ENCODE assay signal across 7 worm cellular contexts in the genomic region with DNA sequence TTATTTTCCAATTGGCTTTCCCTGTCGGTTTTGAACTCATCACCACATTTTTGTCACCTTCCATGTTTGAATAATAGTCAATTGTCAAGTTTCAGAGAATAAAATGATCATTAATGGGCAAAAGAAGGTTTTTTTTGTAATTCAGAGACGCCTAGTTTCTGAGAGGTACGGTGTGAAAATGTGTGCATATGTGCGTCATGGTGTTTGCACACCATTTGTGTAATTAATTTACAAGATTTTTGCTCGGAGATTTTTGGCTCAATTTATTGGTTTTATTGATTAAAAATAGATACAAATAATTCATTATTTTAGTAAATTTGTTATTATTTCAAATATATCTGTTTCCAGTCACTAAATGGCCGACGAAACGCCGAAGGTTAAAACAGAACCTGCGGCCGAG.
TF ChIP-seq lines count a peak whose summit lies in the region.

A gene (minus strand): TSS at position 184 of the 400 bp plus-strand sequence.
A gene (plus strand): TSS at position 347 of the 400 bp plus-strand sequence.

TF ChIP-seq in whole organism, L1 larva, 84 proteins besides CTCF, POLR2A, EP300 and RAD21 (continues in another document):
- TF ChIP-seq nhr-84 (tag; optimal IDR thresholded peaks at IDR 0.05; lab: Kevin White, UChicago), result no peak
- no peak for TF ChIP-seq unc-86 (tag; optimal IDR thresholded peaks at IDR 0.05; lab: Kevin White, UChicago)
- TF ChIP-seq zip-4 (GFP tag; optimal IDR thresholded peaks at IDR 0.05; lab: Kevin White, UChicago), result no peak
- peak; percentile 8 for TF ChIP-seq nhr-85 (tag; lab: Kevin White, UChicago)
- TF ChIP-seq nhr-19 (GFP tag; conservative IDR thresholded peaks at IDR 0.05; lab: Robert Waterston, UW), result no peak
- no peak for TF ChIP-seq irx-1 (tag; optimal IDR thresholded peaks at IDR 0.05; lab: Kevin White, UChicago)
- TF ChIP-seq ama-1 (optimal IDR thresholded peaks at IDR 0.05; lab: Kevin White, UChicago), result no peak
- no peak for TF ChIP-seq aha-1 (tag; optimal IDR thresholded peaks at IDR 0.05; lab: Kevin White, UChicago)
- no peak for TF ChIP-seq ceh-63 (GFP tag; optimal IDR thresholded peaks at IDR 0.05; lab: Kevin White, UChicago)
- TF ChIP-seq fkh-10 (GFP tag; optimal IDR thresholded peaks at IDR 0.05; lab: Kevin White, UChicago), result no peak
- TF ChIP-seq vab-15 (tag; optimal IDR thresholded peaks at IDR 0.05; lab: Kevin White, UChicago), result peak; percentile 14
- TF ChIP-seq nhr-11 (tag; optimal IDR thresholded peaks at IDR 0.05; lab: Kevin White, UChicago), result no peak
- peak; percentile 14 for TF ChIP-seq swsn-7 (tag; optimal IDR thresholded peaks at IDR 0.05; lab: Kevin White, UChicago)

TF ChIP-seq in whole organism, L2 larva, 48 proteins besides CTCF, POLR2A, EP300 and RAD21:
- TF ChIP-seq Y55F3AM.14 (GFP tag; optimal IDR thresholded peaks at IDR 0.05; lab: Kevin White, UChicago) (no peak), C34F6.9 (tag; optimal IDR thresholded peaks at IDR 0.05; lab: Kevin White, UChicago) (peak; percentile 67), lsy-2 (tag; optimal IDR thresholded peaks at IDR 0.05; lab: Kevin White, UChicago) (peak; percentile 55 to 94), ZK546.5 (tag; optimal IDR thresholded peaks at IDR 0.05; lab: Kevin White, UChicago) (no peak), unc-55 (GFP tag; optimal IDR thresholded peaks at IDR 0.05; lab: Kevin White, UChicago) (peak; percentile 68), nhr-129 (tag; optimal IDR thresholded peaks at IDR 0.05; lab: Kevin White, UChicago) (peak; percentile 18), ztf-1 (GFP tag; conservative IDR thresholded peaks at IDR 0.05; lab: Robert Waterston, UW) (no peak), nhr-21 (tag; optimal IDR thresholded peaks at IDR 0.05; lab: Kevin White, UChicago) (no peak)

TF ChIP-seq in whole organism, L3 larva, 47 proteins besides CTCF, POLR2A, EP300 and RAD21:
- TF ChIP-seq nfya-1 (tag; optimal IDR thresholded peaks at IDR 0.05; lab: Kevin White, UChicago; ENCODE audit: insufficient read depth) (peak; percentile 66), nhr-77 (tag; optimal IDR thresholded peaks at IDR 0.05; lab: Kevin White, UChicago) (no peak), snpc-4 (tag; optimal IDR thresholded peaks at IDR 0.05; lab: Kevin White, UChicago) (no peak), elt-3 (tag; optimal IDR thresholded peaks at IDR 0.05; lab: Kevin White, UChicago) (no peak), fos-1 (tag; optimal IDR thresholded peaks at IDR 0.05; lab: Kevin White, UChicago) (no peak), nhr-67 (tag; optimal IDR thresholded peaks at IDR 0.05; lab: Kevin White, UChicago) (no peak), ceh-9 (tag; optimal IDR thresholded peaks at IDR 0.05; lab: Kevin White, UChicago) (no peak), hmg-11 (tag; optimal IDR thresholded peaks at IDR 0.05; lab: Kevin White, UChicago) (no peak), ceh-28 (tag; optimal IDR thresholded peaks at IDR 0.05; lab: Kevin White, UChicago) (no peak), lsy-12 (tag; optimal IDR thresholded peaks at IDR 0.05; lab: Kevin White, UChicago) (no peak), mdl-1 (tag; optimal IDR thresholded peaks at IDR 0.05; lab: Kevin White, UChicago) (no peak), pha-4 (tag; optimal IDR thresholded peaks at IDR 0.05; lab: Kevin White, UChicago) (peak; percentile 51), ceh-16 (tag; optimal IDR thresholded peaks at IDR 0.05; lab: Kevin White, UChicago) (no peak), elt-2 (tag; optimal IDR thresholded peaks at IDR 0.05; lab: Kevin White, UChicago) (no peak)
TF ChIP-seq in whole organism, L3 larva: peak in this region for 2.

TF ChIP-seq in whole organism, L4 larva, 104 proteins besides CTCF, POLR2A, EP300 and RAD21:
- TF ChIP-seq T20F7.1 (GFP tag; optimal IDR thresholded peaks at IDR 0.05; lab: Kevin White, UChicago) (peak; percentile 27), hlh-11 (tag; optimal IDR thresholded peaks at IDR 0.05; lab: Kevin White, UChicago) (no peak), mes-2 (tag; optimal IDR thresholded peaks at IDR 0.05; lab: Kevin White, UChicago; ENCODE audit: poor library complexity, severe bottlenecking) (peak; percentile 55), lsy-2 (tag; optimal IDR thresholded peaks at IDR 0.05; lab: Kevin White, UChicago) (peak in 1 of 2 experiments; percentile 93), unc-62 (GFP tag; optimal IDR thresholded peaks at IDR 0.05 in 1 of 2; lab: Kevin White, UChicago) (peak in 1 of 2 experiments; percentile 37), unc-62 (tag; optimal IDR thresholded peaks at IDR 0.05; lab: Kevin White, UChicago) (no peak), sdz-12 (GFP tag; optimal IDR thresholded peaks at IDR 0.05; lab: Kevin White, UChicago) (no peak), aha-1 (tag; lab: Kevin White, UChicago) (peak; percentile 44), F10B5.3 (tag; optimal IDR thresholded peaks at IDR 0.05; lab: Kevin White, UChicago) (no peak), dpl-1 (GFP tag; optimal IDR thresholded peaks at IDR 0.05; lab: Kevin White, UChicago) (peak; percentile 29)

TF ChIP-seq in whole organism, late embryonic, 69 proteins besides CTCF, POLR2A, EP300 and RAD21 (continues in another document):
- no peak for TF ChIP-seq pha-4 (tag; optimal IDR thresholded peaks at IDR 0.05; lab: Kevin White, UChicago)
- no peak for TF ChIP-seq F13H6.1 (tag; optimal IDR thresholded peaks at IDR 0.05; lab: Kevin White, UChicago)
- TF ChIP-seq ceh-14 (tag; optimal IDR thresholded peaks at IDR 0.05; lab: Kevin White, UChicago), result peak; percentile 52
- TF ChIP-seq nhr-11 (tag; optimal IDR thresholded peaks at IDR 0.05; lab: Kevin White, UChicago), result no peak
- no peak for TF ChIP-seq unc-55 (GFP tag; optimal IDR thresholded peaks at IDR 0.05; lab: Kevin White, UChicago)
- no peak for TF ChIP-seq che-1 (tag; optimal IDR thresholded peaks at IDR 0.05; lab: Kevin White, UChicago)
- no peak for TF ChIP-seq pax-1 (tag; optimal IDR thresholded peaks at IDR 0.05; lab: Kevin White, UChicago)
- no peak for TF ChIP-seq ets-4 (tag; optimal IDR thresholded peaks at IDR 0.05; lab: Kevin White, UChicago)
- TF ChIP-seq ceh-19 (GFP tag; optimal IDR thresholded peaks at IDR 0.05; lab: Kevin White, UChicago), result no peak
- no peak for TF ChIP-seq pat-9 (tag; optimal IDR thresholded peaks at IDR 0.05; lab: Kevin White, UChicago)
- TF ChIP-seq nfya-1 (tag; optimal IDR thresholded peaks at IDR 0.05; lab: Kevin White, UChicago), result peak; percentile 30
- peak; percentile 91 for TF ChIP-seq unc-42 (tag; optimal IDR thresholded peaks at IDR 0.05; lab: Kevin White, UChicago)
- TF ChIP-seq ceh-48 (tag; optimal IDR thresholded peaks at IDR 0.05; lab: Kevin White, UChicago), result peak; percentile 21
- TF ChIP-seq pqm-1 (tag; optimal IDR thresholded peaks at IDR 0.05; lab: Kevin White, UChicago), result no peak
- TF ChIP-seq T23F11.4 (GFP tag; optimal IDR thresholded peaks at IDR 0.05; lab: Kevin White, UChicago), result no peak
- TF ChIP-seq hlh-8 (tag; optimal IDR thresholded peaks at IDR 0.05; lab: Kevin White, UChicago), result no peak
- no peak for TF ChIP-seq ref-2 (tag; optimal IDR thresholded peaks at IDR 0.05; lab: Kevin White, UChicago)

TF ChIP-seq in whole organism, mixed stage, embryonic, 35 proteins besides CTCF, POLR2A, EP300 and RAD21:
- TF ChIP-seq mep-1 (tag; optimal IDR thresholded peaks at IDR 0.05; lab: Kevin White, UChicago), result peak; percentile 1
- no peak for TF ChIP-seq ham-2 (GFP tag; optimal IDR thresholded peaks at IDR 0.05; lab: Kevin White, UChicago)
- peak; percentile 3 for TF ChIP-seq M03D4.4 (tag; optimal IDR thresholded peaks at IDR 0.05; lab: Kevin White, UChicago)
- peak; percentile 97 for TF ChIP-seq ces-1 (GFP tag; optimal IDR thresholded peaks at IDR 0.05; lab: Kevin White, UChicago)
- TF ChIP-seq lsy-2 (tag; optimal IDR thresholded peaks at IDR 0.05; lab: Kevin White, UChicago), result peak; percentile 93

TF ChIP-seq in whole organism, young adult, 124 proteins besides CTCF, POLR2A, EP300 and RAD21:
- TF ChIP-seq attf-5 (GFP tag; optimal IDR thresholded peaks at IDR 0.05; lab: Kevin White, UChicago) (peak; percentile 2), lsl-1 (GFP tag; optimal IDR thresholded peaks at IDR 0.05; lab: Kevin White, UChicago) (peak; percentile 69), sea-2 (GFP tag; IDR thresholded peaks at IDR 0.05; lab: Robert Waterston, UW) (no peak)
